Worm (Caenorhabditis elegans) whole organism, L1 larva: Measurements from ENCODE around the gene C35D10.8.

Experiments
- aly-2 ChIP-seq: fragments of 150-350 bp; optimal IDR thresholded peaks from 2 replicates; lab custom pipeline; 2014; ENCODE audit warnings: missing biosample characterization, missing genetic modification characterization
- ces-1 ChIP-seq: fragments of 150-350 bp; optimal IDR thresholded peaks from 2 replicates; lab custom pipeline; 2014; ENCODE audit warnings: missing biosample characterization, missing genetic modification reagents, missing genetic modification characterization
- fos-1 ChIP-seq: fragments of 150-350 bp; optimal IDR thresholded peaks from 2 replicates; lab custom pipeline; 2014; ENCODE audit warnings: missing biosample characterization, missing genetic modification characterization

ce11 chrIII:4895313-4895712 is 40.3 kb downstream of the C35D10.8 start:
- no peak for TF ChIP-seq ces-1 (GFP tag; lab: Kevin White, UChicago)
- no peak for TF ChIP-seq fos-1 (tag; lab: Kevin White, UChicago)
- peak; percentile 33 for TF ChIP-seq aly-2
